Worm (Caenorhabditis elegans) whole organism, mixed stage, embryonic: ENCODE results near the gene tpra-1.

Experiments
- M03D4.4 ChIP-seq: sonication (generic microtip); optimal IDR thresholded peaks from 2 replicates; lab custom pipeline; 2017; ENCODE audit warnings: mild to moderate bottlenecking, missing genetic modification characterization, missing compliant biosample characterization
- bed-3 ChIP-seq: fragments of 200-800 bp; sonication (Bioruptor generic); optimal IDR thresholded peaks from 3 replicates; lab custom pipeline; 2018; ENCODE audit warnings: mild to moderate bottlenecking, missing genetic modification characterization, moderate library complexity, missing compliant biosample characterization
- blmp-1 ChIP-seq: fragments of 150-350 bp; optimal IDR thresholded peaks from 2 replicates; lab custom pipeline; 2014; ENCODE audit warnings: missing biosample characterization, missing genetic modification characterization
- ceh-39 ChIP-seq: fragments of 150-350 bp; optimal IDR thresholded peaks from 2 replicates; lab custom pipeline; 2014; ENCODE audit warnings: missing biosample characterization, missing genetic modification characterization
- ceh-43 ChIP-seq: fragments of 200-800 bp; sonication (Bioruptor generic); optimal IDR thresholded peaks from 2 replicates; lab custom pipeline; 2018; ENCODE audit warnings: mild to moderate bottlenecking, missing genetic modification characterization, moderate library complexity, missing compliant biosample characterization
- ceh-83 ChIP-seq: fragments of 200-800 bp; sonication (Bioruptor generic); optimal IDR thresholded peaks from 2 replicates; lab custom pipeline; 2018; ENCODE audit warnings: mild to moderate bottlenecking, missing genetic modification characterization, missing compliant biosample characterization
- ces-1 ChIP-seq: fragments of 150-350 bp; optimal IDR thresholded peaks from 2 replicates; lab custom pipeline; 2014; ENCODE audit warnings: missing biosample characterization, missing genetic modification reagents, missing genetic modification characterization
- cnd-1 ChIP-seq: fragments of 200-800 bp; sonication (Bioruptor generic); optimal IDR thresholded peaks from 2 replicates; lab custom pipeline; 2018; ENCODE audit warnings: mild to moderate bottlenecking, missing genetic modification characterization, missing compliant biosample characterization
- drap-1 ChIP-seq: fragments of 200-800 bp; sonication (Bioruptor generic); optimal IDR thresholded peaks from 3 replicates; lab custom pipeline; 2018; ENCODE audit warnings: mild to moderate bottlenecking, missing genetic modification characterization, missing compliant biosample characterization
- elt-3 ChIP-seq: fragments of 150-350 bp; optimal IDR thresholded peaks from 2 replicates; lab custom pipeline; 2014; ENCODE audit warnings: missing biosample characterization, missing genetic modification characterization
- ham-2 ChIP-seq: fragments of 200-800 bp; sonication (Bioruptor generic); optimal IDR thresholded peaks from 2 replicates; lab custom pipeline; 2018; ENCODE audit warnings: mild to moderate bottlenecking, missing genetic modification characterization, missing compliant biosample characterization
- hlh-1 ChIP-seq: fragments of 150-350 bp; optimal IDR thresholded peaks from 2 replicates; lab custom pipeline; 2014; ENCODE audit warnings: missing biosample characterization, missing genetic modification reagents, missing genetic modification characterization
- lin-13 ChIP-seq: fragments of 150-350 bp; optimal IDR thresholded peaks from 2 replicates; lab custom pipeline; 2014; ENCODE audit warnings: missing biosample characterization, missing genetic modification characterization
- lin-32 ChIP-seq: fragments of 200-800 bp; sonication (Bioruptor generic); optimal IDR thresholded peaks from 2 replicates; lab custom pipeline; 2018; ENCODE audit warnings: mild to moderate bottlenecking, missing genetic modification characterization, missing compliant biosample characterization
- lsy-2 ChIP-seq: fragments of 150-350 bp; optimal IDR thresholded peaks from 2 replicates; lab custom pipeline; 2014; ENCODE audit warnings: missing biosample characterization, missing genetic modification characterization
- mab-5 ChIP-seq: fragments of 150-350 bp; optimal IDR thresholded peaks from 2 replicates; lab custom pipeline; 2014; ENCODE audit warnings: missing biosample characterization, missing genetic modification characterization
- mep-1 ChIP-seq: fragments of 150-350 bp; optimal IDR thresholded peaks from 2 replicates; lab custom pipeline; 2017; ENCODE audit warnings: missing biosample characterization, missing genetic modification reagents, missing genetic modification characterization, inconsistent platforms
- mls-2 ChIP-seq: sonication (generic microtip); optimal IDR thresholded peaks from 2 replicates; lab custom pipeline; 2016; ENCODE audit warnings: mild to moderate bottlenecking, missing genetic modification characterization, moderate library complexity, missing compliant biosample characterization
- nhr-12 ChIP-seq: fragments of 150-350 bp; optimal IDR thresholded peaks from 2 replicates; lab custom pipeline; 2014; ENCODE audit warnings: missing biosample characterization, missing genetic modification characterization
- nhr-2 ChIP-seq: fragments of 150-350 bp; optimal IDR thresholded peaks from 2 replicates; lab custom pipeline; 2014; ENCODE audit warnings: missing biosample characterization, missing genetic modification characterization
- nhr-237 ChIP-seq: fragments of 150-350 bp; optimal IDR thresholded peaks from 2 replicates; lab custom pipeline; 2014; ENCODE audit warnings: missing biosample characterization, missing genetic modification characterization
- nhr-76 ChIP-seq: sonication (generic microtip); optimal IDR thresholded peaks from 2 replicates; lab custom pipeline; 2017; ENCODE audit warnings: missing biosample characterization, missing genetic modification characterization
- sem-2 ChIP-seq: fragments of 200-800 bp; sonication (Bioruptor generic); optimal IDR thresholded peaks from 2 replicates; lab custom pipeline; 2018; ENCODE audit warnings: mild to moderate bottlenecking, missing genetic modification characterization, missing compliant biosample characterization
- snpc-4 ChIP-seq: fragments of 150-350 bp; optimal IDR thresholded peaks from 2 replicates; lab custom pipeline; 2014; ENCODE audit warnings: missing biosample characterization, missing genetic modification characterization
- sptf-1 ChIP-seq: sonication (generic microtip); optimal IDR thresholded peaks from 2 replicates; lab custom pipeline; 2017; ENCODE audit warnings: mild to moderate bottlenecking, missing genetic modification characterization, moderate library complexity, missing compliant biosample characterization
- tbx-8 ChIP-seq: fragments of 200-800 bp; sonication (Bioruptor generic); optimal IDR thresholded peaks from 2 replicates; lab custom pipeline; 2018; ENCODE audit warnings: mild to moderate bottlenecking, missing genetic modification characterization, moderate library complexity, missing compliant biosample characterization
- unc-120 ChIP-seq: sonication (generic microtip); optimal IDR thresholded peaks from 2 replicates; lab custom pipeline; 2017; ENCODE audit warnings: missing genetic modification characterization, missing compliant biosample characterization; ENCODE audit not compliant: poor library complexity, severe bottlenecking
- unc-62 ChIP-seq: fragments of 150-350 bp; optimal IDR thresholded peaks from 2 replicates; lab custom pipeline; 2014; ENCODE audit warnings: missing biosample characterization, missing genetic modification reagents, missing genetic modification characterization
- zip-8 ChIP-seq: fragments of 150-350 bp; optimal IDR thresholded peaks from 2 replicates; lab custom pipeline; 2014; ENCODE audit warnings: missing biosample characterization, missing genetic modification characterization
- ztf-11 ChIP-seq: fragments of 150-350 bp; optimal IDR thresholded peaks from 2 replicates; lab custom pipeline; 2014; ENCODE audit warnings: missing biosample characterization, missing genetic modification characterization

The tpra-1 gene

DNA sequence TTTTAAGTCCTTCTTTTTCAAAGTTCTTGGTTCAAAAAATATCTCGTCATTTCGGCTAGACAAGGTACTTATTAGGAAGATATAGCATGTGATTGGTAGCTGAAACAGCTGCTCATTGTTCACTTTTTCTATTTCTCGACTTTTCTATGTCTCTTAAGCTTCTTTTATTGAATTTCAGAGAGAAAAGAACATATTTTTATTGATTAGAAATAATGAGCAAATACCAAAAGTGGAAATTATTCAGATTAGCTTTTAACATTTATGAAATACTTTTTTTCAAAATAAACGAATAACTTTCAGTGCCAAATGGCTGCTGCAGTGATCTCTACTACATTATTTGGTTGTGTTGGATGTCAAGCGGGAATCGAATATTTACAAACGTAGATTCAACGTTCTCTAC is 28.3 kb downstream of the tpra-1 start, which contains the start of gene nstp-1:
Gene nstp-1, plus strand, starts transcription at position 301 of the 400 bp plus-strand sequence.
- TF ChIP-seq unc-62 (GFP tag; lab: Kevin White, UChicago) (no peak), ceh-83 (GFP tag; lab: Kevin White, UChicago) (no peak), ceh-43 (GFP tag; lab: Kevin White, UChicago) (no peak), snpc-4 (no peak), lsy-2 (tag; lab: Kevin White, UChicago) (no peak), lin-32 (GFP tag; lab: Kevin White, UChicago) (no peak), M03D4.4 (tag; lab: Kevin White, UChicago) (no peak), ztf-11 (tag; lab: Kevin White, UChicago) (no peak), unc-120 (tag; lab: Kevin White, UChicago) (no peak), elt-3 (no peak), bed-3 (GFP tag; lab: Kevin White, UChicago) (no peak), tbx-8 (GFP tag; lab: Kevin White, UChicago) (no peak), sem-2 (no peak), nhr-76 (tag; lab: Kevin White, UChicago) (no peak)

DNA sequence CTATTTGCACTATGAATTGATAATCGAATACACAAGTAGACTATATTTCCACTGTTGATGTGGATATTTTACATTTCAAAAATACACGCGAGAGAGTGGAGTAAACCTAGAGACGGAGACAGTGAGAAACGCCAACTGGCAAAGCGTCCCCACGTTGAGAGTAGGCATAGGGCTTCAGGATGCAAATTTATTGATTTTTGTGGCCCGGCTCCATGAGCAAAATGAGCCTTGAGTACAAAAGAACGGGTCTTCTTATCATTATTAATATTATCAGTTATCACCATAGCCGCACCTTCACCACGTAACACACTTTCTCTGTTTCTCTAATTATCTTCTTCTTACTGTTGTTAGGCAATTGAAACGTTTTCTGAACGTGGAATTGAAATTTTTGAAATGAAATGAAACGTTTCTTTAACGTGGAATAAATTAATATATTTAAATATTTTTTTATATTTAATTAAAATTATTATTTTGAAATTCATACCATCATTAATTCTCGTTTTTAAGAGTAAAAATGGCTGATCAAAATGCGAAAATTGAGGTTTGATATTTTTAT is 30.6 kb downstream of the tpra-1 start, which contains the start of gene bre-1:
Gene bre-1, plus strand, starts transcription at position 506 of the 556 bp plus-strand sequence.
- TF ChIP-seq nhr-12 (tag; lab: Kevin White, UChicago) (no peak), hlh-1 (tag; lab: Kevin White, UChicago) (peak; percentile 91), ces-1 (GFP tag; lab: Kevin White, UChicago) (peak; percentile 10)

DNA sequence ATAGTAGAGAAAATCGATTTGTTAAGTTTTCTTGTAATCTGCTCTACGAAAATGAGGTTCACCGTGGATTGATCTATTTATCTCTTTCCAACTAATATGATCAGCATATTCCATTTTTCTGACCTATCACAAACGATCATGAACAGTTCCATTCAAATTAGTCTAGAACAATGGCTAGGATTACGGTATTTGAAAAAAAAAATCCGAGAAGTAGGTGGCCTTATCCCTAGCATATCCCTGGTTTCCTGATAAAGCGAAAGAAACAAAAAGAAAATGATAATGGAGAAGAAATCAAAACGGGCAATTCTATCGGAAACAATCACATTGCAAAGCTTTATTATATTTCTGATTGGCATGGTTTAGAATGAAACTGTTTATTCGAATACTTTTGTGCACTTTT is 36.5 kb downstream of the tpra-1 start, which contains the start of gene mltn-12:
Gene mltn-12, plus strand, starts transcription at position 301 of the 400 bp plus-strand sequence.
- TF ChIP-seq mep-1 (tag; lab: Kevin White, UChicago) (no peak), ztf-11 (tag; lab: Kevin White, UChicago) (no peak), ceh-83 (GFP tag; lab: Kevin White, UChicago) (no peak), bed-3 (GFP tag; lab: Kevin White, UChicago) (no peak), mls-2 (tag; lab: Kevin White, UChicago) (no peak), blmp-1 (tag; lab: Kevin White, UChicago) (no peak), tbx-8 (GFP tag; lab: Kevin White, UChicago) (no peak)
- TF ChIP-seq, all 35 proteins: peak for 0

DNA sequence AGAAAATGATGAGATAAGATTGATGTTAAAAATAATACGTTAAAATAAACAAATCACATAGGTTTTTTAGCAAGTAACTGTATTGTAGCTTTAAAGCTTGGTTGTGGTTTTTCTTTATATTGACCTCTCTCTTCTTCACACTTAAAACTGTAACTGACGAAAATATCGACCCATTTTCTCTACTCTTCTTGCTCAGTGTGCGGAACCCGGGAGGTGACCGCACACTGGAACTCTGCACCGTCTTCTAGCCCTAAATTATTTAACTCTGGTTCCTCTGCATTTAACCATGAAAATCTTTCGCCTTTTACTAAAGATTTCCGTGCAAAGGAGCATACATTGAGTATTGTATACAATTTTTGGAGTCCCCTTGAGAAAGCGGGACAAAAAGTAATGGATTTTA is 38.2 kb downstream of the tpra-1 start:
- TF ChIP-seq lin-13 (tag; lab: Kevin White, UChicago) (no peak), nhr-237 (no peak), ceh-83 (GFP tag; lab: Kevin White, UChicago) (no peak), zip-8 (tag; lab: Kevin White, UChicago) (no peak), M03D4.4 (tag; lab: Kevin White, UChicago) (no peak), ces-1 (GFP tag; lab: Kevin White, UChicago) (no peak), nhr-12 (tag; lab: Kevin White, UChicago) (no peak), ham-2 (GFP tag; lab: Kevin White, UChicago) (no peak), mls-2 (tag; lab: Kevin White, UChicago) (no peak), elt-3 (no peak), cnd-1 (no peak), mab-5 (tag; lab: Kevin White, UChicago) (no peak), blmp-1 (tag; lab: Kevin White, UChicago) (no peak), lsy-2 (tag; lab: Kevin White, UChicago) (no peak), ceh-39 (no peak), lin-32 (GFP tag; lab: Kevin White, UChicago) (no peak), sptf-1 (tag; lab: Kevin White, UChicago) (no peak)

DNA sequence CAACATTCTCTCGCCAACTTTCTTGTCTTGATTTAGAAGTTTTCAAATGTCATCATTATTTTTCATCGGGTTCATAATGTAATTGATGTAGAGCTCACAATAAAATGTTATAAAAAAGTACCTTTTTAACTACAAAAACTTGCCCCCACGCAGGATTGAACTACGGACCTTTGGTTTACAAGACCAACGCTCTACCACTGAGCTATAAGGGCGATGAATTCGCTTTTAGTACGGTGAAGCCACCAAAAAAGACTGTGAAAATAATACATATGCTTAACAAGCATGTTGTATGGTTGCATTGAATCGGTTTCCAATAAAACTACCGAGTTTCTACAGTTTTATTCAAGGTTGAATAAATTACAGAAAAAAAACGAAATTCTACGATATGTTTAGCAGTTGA is 44.4 kb downstream of the tpra-1 start:
- TF ChIP-seq sptf-1 (tag; lab: Kevin White, UChicago): no peak
- TF ChIP-seq nhr-2: no peak
- TF ChIP-seq lin-32 (GFP tag; lab: Kevin White, UChicago): no peak
- no peak for TF ChIP-seq drap-1 (GFP tag; lab: Kevin White, UChicago)
- TF ChIP-seq hlh-1 (tag; lab: Kevin White, UChicago): no peak
